Worm (Caenorhabditis elegans) whole organism, L4 larva: ENCODE data around the gene pitr-5.
A peak's percentile ranks its signal among the peaks of the same experiment; 100 is the strongest.

ENCODE experiments used
- F26F4.8 ChIP-seq: fragments of 200-800 bp; sonication (Bioruptor generic); conservative IDR thresholded peaks from 2 replicates; pipeline ENCODE4 v1.3.6; 2022; ENCODE audit warnings: missing genetic modification characterization, missing compliant biosample characterization
- T20F7.1 ChIP-seq: fragments of 200-800 bp; sonication (Bioruptor generic); optimal IDR thresholded peaks from 2 replicates; lab custom pipeline; 2018; ENCODE audit warnings: mild to moderate bottlenecking, missing genetic modification characterization, missing compliant biosample characterization
- T26A8.4 ChIP-seq: fragments of 200-800 bp; sonication (Bioruptor generic); IDR thresholded peaks from 2 replicates; pipeline ENCODE4 v1.3.6; 2022; ENCODE audit warnings: missing genetic modification characterization, missing compliant biosample characterization
- ZK546.5 ChIP-seq, 2 experiments: sonication (generic microtip); optimal IDR thresholded peaks; 2 replicates each; lab custom pipeline; 2017; ENCODE audit warnings: missing biosample characterization in 2 of 2, missing genetic modification characterization in 2 of 2
- aha-1 ChIP-seq: fragments of 150-350 bp; peaks from one replicate; lab custom pipeline; 2014; ENCODE audit warnings: missing biosample characterization, missing genetic modification characterization
- arid-1 ChIP-seq: fragments of 200-800 bp; sonication (Bioruptor generic); conservative IDR thresholded peaks from 2 replicates; pipeline ENCODE4 v1.3.6; 2022; ENCODE audit warnings: missing genetic modification reagents, missing genetic modification characterization, missing compliant biosample characterization
- attf-4 ChIP-seq: sonication (generic microtip); optimal IDR thresholded peaks from 3 replicates; lab custom pipeline; 2017; ENCODE audit warnings: missing biosample characterization, missing genetic modification characterization
- ceh-20 ChIP-seq: fragments of 200-800 bp; sonication (Bioruptor generic); IDR thresholded peaks from 2 replicates; pipeline ENCODE4 v1.3.6; 2022; ENCODE audit warnings: missing genetic modification reagents, missing genetic modification characterization, missing compliant biosample characterization
- ceh-28 ChIP-seq: fragments of 150-350 bp; optimal IDR thresholded peaks from 2 replicates; lab custom pipeline; 2014; ENCODE audit warnings: missing biosample characterization, missing genetic modification reagents, missing genetic modification characterization
- ceh-44 ChIP-seq: fragments of 200-800 bp; sonication (Bioruptor generic); IDR thresholded peaks from 2 replicates; pipeline ENCODE4 v1.3.6; 2022; ENCODE audit warnings: missing genetic modification reagents, missing genetic modification characterization, missing compliant biosample characterization
- ces-1 ChIP-seq: fragments of 150-350 bp; sonication (generic microtip); optimal IDR thresholded peaks from 4 replicates; lab custom pipeline; 2014; ENCODE audit warnings: missing biosample characterization, missing genetic modification reagents, missing genetic modification characterization
- daf-12 ChIP-seq: fragments of 150-350 bp; optimal IDR thresholded peaks from 2 replicates; lab custom pipeline; 2014; ENCODE audit warnings: missing biosample characterization, missing genetic modification reagents, missing genetic modification characterization
- daf-8 ChIP-seq: fragments of 200-800 bp; sonication (Bioruptor generic); IDR thresholded peaks from 2 replicates; pipeline ENCODE4 v1.3.6; 2022; ENCODE audit warnings: missing genetic modification characterization, missing compliant biosample characterization
- dmd-8 ChIP-seq: fragments of 200-800 bp; sonication (Bioruptor generic); IDR thresholded peaks from 2 replicates; pipeline ENCODE4 v1.3.6; 2022; ENCODE audit warnings: missing genetic modification characterization, missing compliant biosample characterization
- dpl-1 ChIP-seq: fragments of 150-350 bp; optimal IDR thresholded peaks from 2 replicates; lab custom pipeline; 2014; ENCODE audit warnings: missing biosample characterization, missing genetic modification reagents, missing genetic modification characterization
- duxl-1 ChIP-seq: sonication (generic microtip); optimal IDR thresholded peaks from 2 replicates; lab custom pipeline; 2016; ENCODE audit warnings: mild to moderate bottlenecking, missing genetic modification characterization, moderate library complexity, missing compliant biosample characterization; ENCODE audit not compliant: poor library complexity
- egl-27 ChIP-seq: sonication (generic microtip); optimal IDR thresholded peaks from 3 replicates; lab custom pipeline; 2017; ENCODE audit warnings: missing biosample characterization, missing genetic modification reagents, missing genetic modification characterization
- gei-8 ChIP-seq: fragments of 200-800 bp; sonication (Bioruptor generic); optimal IDR thresholded peaks from 2 replicates; lab custom pipeline; 2018; ENCODE audit warnings: mild to moderate bottlenecking, missing genetic modification characterization, missing compliant biosample characterization
- hif-1 ChIP-seq, 2 experiments: sonication (generic microtip); optimal IDR thresholded peaks; 2 replicates each; lab custom pipeline; 2016 to 2017; ENCODE audit warnings: missing compliant biosample characterization in 2 of 2, missing genetic modification characterization in 2 of 2, missing genetic modification reagents in 2 of 2, missing genotype in 2 of 2, mild to moderate bottlenecking in 1 of 2
- hlh-11 ChIP-seq: fragments of 200-800 bp; sonication (Bioruptor generic); optimal IDR thresholded peaks from 2 replicates; lab custom pipeline; 2018; ENCODE audit warnings: mild to moderate bottlenecking, missing genetic modification characterization, missing compliant biosample characterization
- lim-7 ChIP-seq: fragments of 200-800 bp; sonication (Bioruptor generic); IDR thresholded peaks from 2 replicates; pipeline ENCODE4 v1.3.6; 2022; ENCODE audit warnings: missing genetic modification characterization, missing compliant biosample characterization
- lin-1 ChIP-seq: fragments of 200-800 bp; sonication (Bioruptor generic); IDR thresholded peaks from 2 replicates; pipeline ENCODE4 v1.3.6; 2022; ENCODE audit warnings: missing genetic modification reagents, missing genetic modification characterization, missing compliant biosample characterization
- lin-38 ChIP-seq: fragments of 200-800 bp; sonication (Bioruptor generic); IDR thresholded peaks from 2 replicates; pipeline ENCODE4 v1.3.6; 2022; ENCODE audit warnings: missing genetic modification reagents, missing genetic modification characterization, missing compliant biosample characterization
- lin-39 ChIP-seq: fragments of 150-350 bp; optimal IDR thresholded peaks from 2 replicates; lab custom pipeline; 2014; ENCODE audit warnings: missing biosample characterization, missing genetic modification reagents, missing genetic modification characterization
- lsy-2 ChIP-seq, 2 experiments: fragments of 150-350 bp in 1 of 2; sonication (generic microtip) in 1 of 2; optimal IDR thresholded peaks; 2 replicates each; lab custom pipeline; 2014 to 2017; ENCODE audit warnings: missing biosample characterization in 2 of 2, missing genetic modification characterization in 2 of 2
- madf-5 ChIP-seq, 2 experiments: fragments of 200-800 bp; sonication (Bioruptor generic); IDR thresholded peaks; 2 replicates each; pipeline ENCODE4 v1.3.6; 2022; ENCODE audit warnings: missing compliant biosample characterization in 2 of 2, missing genetic modification characterization in 2 of 2
- mes-2 ChIP-seq: sonication (generic microtip); optimal IDR thresholded peaks from 2 replicates; lab custom pipeline; 2016; ENCODE audit warnings: missing genotype, mild to moderate bottlenecking, missing genetic modification characterization, missing compliant biosample characterization; ENCODE audit not compliant: poor library complexity, severe bottlenecking
- mxl-2 ChIP-seq: fragments of 200-800 bp; sonication (Bioruptor generic); conservative IDR thresholded peaks from 2 replicates; pipeline ENCODE4 v1.3.6; 2022; ENCODE audit warnings: missing genetic modification reagents, missing genetic modification characterization, missing compliant biosample characterization
- nhr-10 ChIP-seq: fragments of 150-350 bp; optimal IDR thresholded peaks from 2 replicates; lab custom pipeline; 2014; ENCODE audit warnings: missing biosample characterization, missing genetic modification characterization
- nhr-11 ChIP-seq: fragments of 150-350 bp; optimal IDR thresholded peaks from 2 replicates; lab custom pipeline; 2014; ENCODE audit warnings: missing biosample characterization, missing genetic modification characterization
- nhr-111 ChIP-seq: fragments of 200-800 bp; sonication (Bioruptor generic); optimal IDR thresholded peaks from 2 replicates; lab custom pipeline; 2018; ENCODE audit warnings: mild to moderate bottlenecking, missing genetic modification characterization, missing compliant biosample characterization
- nhr-237 ChIP-seq: sonication (generic microtip); optimal IDR thresholded peaks from 2 replicates; lab custom pipeline; 2017; ENCODE audit warnings: missing biosample characterization, missing genetic modification characterization
- nhr-28 ChIP-seq: fragments of 150-350 bp; optimal IDR thresholded peaks from 2 replicates; lab custom pipeline; 2014; ENCODE audit warnings: missing biosample characterization, missing genetic modification characterization
- nhr-42 ChIP-seq: fragments of 200-800 bp; sonication (Bioruptor generic); IDR thresholded peaks from 2 replicates; pipeline ENCODE4 v1.3.6; 2022; ENCODE audit warnings: missing genetic modification characterization, missing compliant biosample characterization
- nhr-48 ChIP-seq: sonication (generic microtip); optimal IDR thresholded peaks from 2 replicates; lab custom pipeline; 2016; ENCODE audit warnings: mild to moderate bottlenecking, missing genetic modification characterization, missing compliant biosample characterization
- nhr-77 ChIP-seq: fragments of 150-350 bp; optimal IDR thresholded peaks from 2 replicates; lab custom pipeline; 2014; ENCODE audit warnings: missing biosample characterization, missing genetic modification characterization
- pqm-1 ChIP-seq: sonication (generic microtip); optimal IDR thresholded peaks from 2 replicates; lab custom pipeline; 2017; ENCODE audit warnings: missing biosample characterization, missing genetic modification characterization
- saeg-2 ChIP-seq: fragments of 200-800 bp; sonication (Bioruptor generic); IDR thresholded peaks from 2 replicates; pipeline ENCODE4 v1.3.6; 2022; ENCODE audit warnings: missing genetic modification reagents, missing genetic modification characterization, missing compliant biosample characterization
- sdz-12 ChIP-seq: fragments of 200-800 bp; sonication (Bioruptor generic); optimal IDR thresholded peaks from 2 replicates; lab custom pipeline; 2018; ENCODE audit warnings: mild to moderate bottlenecking, missing genetic modification characterization, missing compliant biosample characterization
- skn-1 ChIP-seq: fragments of 150-350 bp; optimal IDR thresholded peaks from 2 replicates; lab custom pipeline; 2014; ENCODE audit warnings: missing biosample characterization, missing genetic modification characterization
- spr-1 ChIP-seq: sonication (generic microtip); optimal IDR thresholded peaks from 2 replicates; lab custom pipeline; 2016; ENCODE audit warnings: mild to moderate bottlenecking, missing genetic modification characterization, missing compliant biosample characterization
- unc-130 ChIP-seq: sonication (generic microtip); optimal IDR thresholded peaks from 2 replicates; lab custom pipeline; 2016; ENCODE audit warnings: missing genetic modification reagents, missing genetic modification characterization, missing compliant biosample characterization
- unc-62 ChIP-seq, 3 experiments: fragments of 150-350 bp in 1 of 3; sonication (generic microtip); optimal IDR thresholded peaks in 2 of 3; peaks in 1 of 3; 1 replicate in 1 of 3; 2 replicates in 2 of 3; lab custom pipeline; 2014 to 2017; ENCODE audit warnings: missing biosample characterization in 3 of 3, missing genetic modification characterization in 3 of 3, missing genetic modification reagents in 3 of 3, missing genotype in 1 of 3
- vab-7 ChIP-seq: fragments of 200-800 bp; sonication (Bioruptor generic); IDR thresholded peaks from 2 replicates; pipeline ENCODE4 v1.3.6; 2022; ENCODE audit warnings: missing genetic modification reagents, missing genetic modification characterization, missing compliant biosample characterization
- zip-2 ChIP-seq: fragments of 150-350 bp; optimal IDR thresholded peaks from 2 replicates; lab custom pipeline; 2014; ENCODE audit warnings: missing biosample characterization, missing genetic modification characterization
- ztf-11 ChIP-seq: fragments of 150-350 bp; optimal IDR thresholded peaks from 2 replicates; lab custom pipeline; 2014; ENCODE audit warnings: missing biosample characterization, missing genetic modification characterization
- ztf-7 ChIP-seq: fragments of 150-350 bp; optimal IDR thresholded peaks from 2 replicates; lab custom pipeline; 2014; ENCODE audit warnings: missing biosample characterization, missing genetic modification characterization

pitr-5 gene

DNA sequence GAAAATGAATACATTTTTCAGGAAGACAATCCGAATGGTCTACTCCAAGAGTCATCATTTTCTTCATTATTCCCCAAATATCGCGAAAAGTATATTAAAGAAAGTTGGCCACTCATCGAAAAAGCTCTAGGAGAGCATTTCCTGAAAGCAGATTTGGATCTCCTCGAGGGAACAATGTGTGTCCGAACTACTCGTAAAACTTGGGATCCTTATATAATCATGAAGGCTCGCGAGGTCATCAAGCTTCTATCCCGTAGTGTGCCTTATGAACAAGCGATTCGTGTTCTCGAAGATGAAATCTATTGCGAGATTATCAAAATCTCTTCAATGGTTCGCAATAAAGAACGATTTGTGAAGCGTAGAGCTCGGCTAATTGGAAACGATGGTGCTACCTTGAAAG, 46.9 kb downstream of the pitr-5 start:
- TF ChIP-seq aha-1 (tag; lab: Kevin White, UChicago): peak; percentile 95
- TF ChIP-seq zip-2: no peak
- TF ChIP-seq, all 104 proteins: peak for 1

DNA sequence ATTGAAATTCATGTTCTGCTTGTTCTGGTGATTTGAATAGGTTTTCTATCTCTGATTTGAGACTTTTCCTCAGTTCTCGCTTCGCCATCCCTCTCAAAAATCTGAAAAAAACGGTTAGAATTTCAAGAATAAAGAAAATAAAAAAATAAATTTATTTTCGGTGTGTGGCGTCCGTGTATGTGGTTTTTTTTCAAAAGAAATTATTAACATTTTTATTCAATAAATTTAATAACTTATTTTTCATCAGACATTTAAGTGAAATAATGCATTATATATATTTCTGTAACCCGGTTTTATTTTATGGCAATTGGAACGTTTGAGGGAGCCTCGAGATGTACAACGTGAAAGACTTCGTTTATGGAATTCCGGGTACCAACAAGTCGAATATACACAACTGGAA, 50.1 kb downstream of the pitr-5 start, which contains the start of gene C05C8.5:
C05C8.5 (minus strand) TSS at position 101 of the 400 bp plus-strand sequence.
- no peak for TF ChIP-seq ceh-28 (tag; lab: Kevin White, UChicago)
- TF ChIP-seq T26A8.4: no peak
- no peak for TF ChIP-seq skn-1 (tag; lab: Kevin White, UChicago)
- TF ChIP-seq nhr-48 (tag; lab: Kevin White, UChicago): no peak
- TF ChIP-seq sdz-12: no peak
- TF ChIP-seq lin-38 (GFP tag; lab: Robert Waterston, UW): no peak
- TF ChIP-seq vab-7 (GFP tag; lab: Robert Waterston, UW): no peak
- TF ChIP-seq ZK546.5 (tag; optimal IDR thresholded peaks at IDR 0.05; lab: Kevin White, UChicago): no peak
- TF ChIP-seq unc-130 (GFP tag; lab: Kevin White, UChicago): no peak
- no peak for TF ChIP-seq nhr-11 (tag; lab: Kevin White, UChicago)
- no peak for TF ChIP-seq egl-27 (tag; lab: Kevin White, UChicago)

DNA sequence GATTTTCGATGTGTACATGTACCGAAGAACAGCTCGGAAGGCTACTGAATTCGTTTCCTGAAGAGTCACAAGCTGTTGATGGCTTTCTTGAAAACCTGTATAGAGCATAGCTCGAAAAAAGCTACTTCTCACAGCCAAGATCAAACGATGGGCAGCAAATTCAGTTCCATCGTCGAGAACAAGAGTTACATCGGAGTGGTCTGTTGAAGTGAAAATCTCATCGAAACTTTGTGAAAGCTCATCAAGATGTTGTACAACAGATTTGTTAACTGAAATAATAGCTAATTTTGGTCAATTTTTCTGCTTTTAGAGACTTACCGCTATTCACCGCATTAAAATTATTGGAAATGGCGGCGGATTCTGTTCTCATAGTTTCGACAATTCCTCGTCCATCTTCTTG, 52.0 kb downstream of the pitr-5 start:
- TF ChIP-seq aha-1 (tag; lab: Kevin White, UChicago) (peak; percentile 54), T20F7.1 (GFP tag; lab: Kevin White, UChicago) (no peak)
- TF ChIP-seq, all 104 proteins: peak for 1

DNA sequence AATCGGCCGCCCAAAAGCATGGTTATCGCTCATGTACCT, 52.3 kb downstream of the pitr-5 start, which contains the start of gene hpo-9:
hpo-9 (minus strand) TSS at position 37 of the 39 bp plus-strand sequence.
- TF ChIP-seq ztf-11 (tag; lab: Kevin White, UChicago) (no peak), daf-12 (tag; lab: Kevin White, UChicago) (no peak), ces-1 (GFP tag; lab: Kevin White, UChicago) (no peak), dmd-8 (no peak), daf-8 (GFP tag; lab: Robert Waterston, UW) (no peak), pqm-1 (tag; lab: Kevin White, UChicago) (no peak), arid-1 (no peak), ceh-44 (GFP tag; lab: Robert Waterston, UW) (no peak), nhr-10 (no peak), nhr-237 (no peak), attf-4 (no peak), ztf-7 (tag; lab: Kevin White, UChicago) (no peak), mes-2 (no peak), mxl-2 (GFP tag; lab: Robert Waterston, UW) (no peak)

DNA sequence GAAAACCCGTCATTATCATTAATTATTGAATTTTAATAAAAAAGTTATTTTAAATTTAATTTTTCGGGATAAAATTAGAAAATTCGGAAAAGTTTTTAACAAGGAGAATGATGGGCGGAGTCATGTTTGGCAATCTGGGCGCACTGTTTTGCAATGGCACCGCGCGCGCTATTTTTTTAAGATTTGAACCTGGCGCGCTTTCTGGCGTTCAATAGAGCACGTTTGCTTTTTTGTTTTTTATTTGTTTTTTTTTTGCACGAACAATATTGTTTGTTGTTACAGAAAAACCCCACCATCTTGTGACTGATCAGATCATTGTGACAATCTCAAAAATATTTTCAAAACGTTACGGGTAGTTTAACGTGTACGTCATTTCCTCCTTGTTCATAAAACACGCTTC, 52.5 kb downstream of the pitr-5 start, which contains the start of gene hyls-1:
hyls-1 (plus strand) TSS at position 249 of the 400 bp plus-strand sequence.
- TF ChIP-seq F26F4.8 (GFP tag; lab: Robert Waterston, UW): no peak
- TF ChIP-seq skn-1 (tag; lab: Kevin White, UChicago): no peak
- TF ChIP-seq duxl-1 (tag; lab: Kevin White, UChicago): peak; percentile 66
- TF ChIP-seq lin-38 (GFP tag; lab: Robert Waterston, UW): peak; percentile 97
- no peak for TF ChIP-seq lim-7 (GFP tag; lab: Robert Waterston, UW)
- peak in 1 of 2 experiments; percentile 92 for TF ChIP-seq unc-62 (GFP tag; optimal IDR thresholded peaks at IDR 0.05 in 1 of 2; lab: Kevin White, UChicago)
- no peak for TF ChIP-seq unc-62 (tag; optimal IDR thresholded peaks at IDR 0.05; lab: Kevin White, UChicago)
- TF ChIP-seq nhr-42: 0 out of 2 replicates have a peak, but pooled peaks have one; percentile 37
- TF ChIP-seq saeg-2 (GFP tag; lab: Robert Waterston, UW): no peak
- no peak for TF ChIP-seq gei-8
- no peak for TF ChIP-seq attf-4
- peak; percentile 58 for TF ChIP-seq spr-1 (tag; lab: Kevin White, UChicago)
- peak in 1 of 2 experiments; percentile 84 for TF ChIP-seq hif-1 (tag; optimal IDR thresholded peaks at IDR 0.05; lab: Kevin White, UChicago)
- no peak for TF ChIP-seq dmd-8
- TF ChIP-seq hlh-11 (tag; lab: Kevin White, UChicago): peak; percentile 50
- no peak for TF ChIP-seq lin-39 (tag; lab: Kevin White, UChicago)
- no peak for TF ChIP-seq mxl-2 (GFP tag; lab: Robert Waterston, UW)
- no peak for TF ChIP-seq madf-5 (GFP tag; IDR thresholded peaks at IDR 0.05; lab: Robert Waterston, UW)
- TF ChIP-seq lsy-2 (tag; optimal IDR thresholded peaks at IDR 0.05; lab: Kevin White, UChicago): peak in 1 of 2 experiments; percentile 86
- no peak for TF ChIP-seq lin-1 (GFP tag; lab: Robert Waterston, UW)
- TF ChIP-seq ceh-20 (GFP tag; lab: Robert Waterston, UW): no peak
- peak; percentile 93 for TF ChIP-seq dpl-1
- no peak for TF ChIP-seq nhr-111 (GFP tag; lab: Kevin White, UChicago)
- peak; percentile 71 for TF ChIP-seq nhr-77
- peak; percentile 53 for TF ChIP-seq nhr-28 (tag; lab: Kevin White, UChicago)
